Fruit fly (Drosophila melanogaster) whole organism, pupa: ENCODE measurements around the gene Ufd4.

Experiments used
- CG10348 ChIP-seq: fragments of 200-800 bp; sonication (Bioruptor generic); IDR thresholded peaks from 2 replicates; pipeline ENCODE4 v1.3.6; 2022; ENCODE audit warnings: missing biosample characterization, missing genetic modification characterization
- CG12605 ChIP-seq: fragments of 200-800 bp; sonication (Bioruptor generic); IDR thresholded peaks from 2 replicates; pipeline ENCODE4 v1.3.6; 2022; ENCODE audit warnings: missing biosample characterization, missing genetic modification characterization
- CG13204 ChIP-seq: fragments of 200-800 bp; sonication (Bioruptor generic); optimal IDR thresholded peaks from 2 replicates; lab custom pipeline; 2018; ENCODE audit warnings: missing biosample characterization, mild to moderate bottlenecking, missing genetic modification characterization, moderate library complexity
- CG14655 ChIP-seq: fragments of 200-800 bp; sonication (Bioruptor generic); optimal IDR thresholded peaks from 3 replicates; lab custom pipeline; 2017; ENCODE audit warnings: mild to moderate bottlenecking, missing biosample characterization, missing genetic modification reagents, missing genetic modification characterization
- CG15710 ChIP-seq: fragments of 200-800 bp; sonication (Bioruptor generic); optimal IDR thresholded peaks from 2 replicates; lab custom pipeline; 2018; ENCODE audit warnings: missing biosample characterization, mild to moderate bottlenecking, missing genetic modification characterization, moderate library complexity
- CG17806 ChIP-seq: fragments of 200-800 bp; sonication (Bioruptor generic); optimal IDR thresholded peaks from 2 replicates; lab custom pipeline; 2018; ENCODE audit warnings: missing biosample characterization, mild to moderate bottlenecking, missing genetic modification characterization, moderate library complexity
- CG32121 ChIP-seq: fragments of 200-800 bp; sonication (Bioruptor generic); IDR thresholded peaks from 2 replicates; pipeline ENCODE4 v1.3.6; 2022; ENCODE audit warnings: missing biosample characterization, missing genetic modification characterization
- CG34367 ChIP-seq: fragments of 200-800 bp; sonication (Bioruptor generic); optimal IDR thresholded peaks from 2 replicates; lab custom pipeline; 2018; ENCODE audit warnings: missing biosample characterization, mild to moderate bottlenecking, missing genetic modification characterization
- CG4496 ChIP-seq: fragments of 200-800 bp; sonication (Bioruptor generic); IDR thresholded peaks from 3 replicates; pipeline ENCODE4 v1.3.6; 2022; ENCODE audit warnings: missing biosample characterization, missing genetic modification characterization
- CG8159 ChIP-seq: fragments of 200-800 bp; sonication (Bioruptor generic); optimal IDR thresholded peaks from 3 replicates; lab custom pipeline; 2018; ENCODE audit warnings: missing biosample characterization, mild to moderate bottlenecking, missing genetic modification characterization, moderate library complexity
- CG8301 ChIP-seq: fragments of 200-800 bp; sonication (Bioruptor generic); optimal IDR thresholded peaks from 2 replicates; lab custom pipeline; 2018; ENCODE audit warnings: missing biosample characterization, mild to moderate bottlenecking, missing genetic modification characterization
- CG9948 ChIP-seq: fragments of 200-800 bp; sonication (Bioruptor generic); optimal IDR thresholded peaks from 2 replicates; lab custom pipeline; 2018; ENCODE audit warnings: missing biosample characterization, mild to moderate bottlenecking, missing genetic modification characterization, moderate library complexity
- D1 ChIP-seq: fragments of 200-800 bp; sonication (Bioruptor generic); optimal IDR thresholded peaks from 2 replicates; lab custom pipeline; 2018; ENCODE audit warnings: missing biosample characterization, mild to moderate bottlenecking, missing genetic modification characterization, moderate library complexity
- EcR ChIP-seq: fragments of 200-800 bp; sonication (Bioruptor generic); optimal IDR thresholded peaks from 3 replicates; lab custom pipeline; 2019; ENCODE audit warnings: missing biosample characterization, missing genetic modification characterization, mild to moderate bottlenecking, moderate library complexity, missing genetic modification reagents
- Ets98B ChIP-seq: fragments of 200-800 bp; sonication (Bioruptor generic); IDR thresholded peaks from 2 replicates; pipeline ENCODE4 v1.3.6; 2022; ENCODE audit warnings: missing biosample characterization, missing genetic modification characterization
- Pif1A ChIP-seq: fragments of 200-800 bp; sonication (Bioruptor generic); optimal IDR thresholded peaks from 3 replicates; lab custom pipeline; 2016; ENCODE audit warnings: missing biosample characterization, missing genetic modification characterization
- Pif1B ChIP-seq: fragments of 200-800 bp; sonication (Bioruptor generic); optimal IDR thresholded peaks from 3 replicates; lab custom pipeline; 2016; ENCODE audit warnings: missing biosample characterization, missing genetic modification characterization
- Snoo ChIP-seq: fragments of 200-800 bp; sonication (Bioruptor generic); optimal IDR thresholded peaks from 3 replicates; lab custom pipeline; 2017; ENCODE audit warnings: missing biosample characterization, mild to moderate bottlenecking, missing genetic modification characterization, inconsistent platforms
- fd96Ca ChIP-seq: fragments of 200-800 bp; sonication (Bioruptor generic); IDR thresholded peaks from 3 replicates; pipeline ENCODE4 v1.3.6; 2022; ENCODE audit warnings: missing biosample characterization, missing genetic modification characterization
- gl ChIP-seq: fragments of 200-800 bp; sonication (Bioruptor generic); optimal IDR thresholded peaks from 2 replicates; lab custom pipeline; 2018; ENCODE audit warnings: missing biosample characterization, mild to moderate bottlenecking, missing genetic modification characterization
- rn ChIP-seq: fragments of 200-800 bp; sonication (Bioruptor generic); IDR thresholded peaks from 2 replicates; pipeline ENCODE4 v1.3.6; 2022; ENCODE audit warnings: missing biosample characterization, missing genetic modification characterization

Ufd4 gene

dm6 chr2L:10310614-10311382 is 18.6 kb upstream of the Ufd4 start, which contains the start of gene Cdk5alpha:
TSS of gene Cdk5alpha (minus strand) at chr2L:10310956.
- TF ChIP-seq CG8301, result no peak

dm6 chr2L:10306518-10307260 is 14.5 kb upstream of the Ufd4 start, which contains the start of the genes CG5390 and CG4968:
TSS of gene CG5390 (minus strand) at chr2L:10306594.
TSS of gene CG4968 (plus strand) at chr2L:10306922.
- TF ChIP-seq Ets98B (peak; percentile 81; the same call in 1 of the 2 replicates), CG34367 (tag; lab: Kevin White, UChicago) (peak; percentile 69), CG10348 (GFP tag; lab: Robert Waterston, UW) (no peak), Pif1A (GFP tag; lab: Kevin White, UChicago) (no peak), CG14655 (GFP tag; lab: Kevin White, UChicago) (no peak), CG9948 (tag; lab: Kevin White, UChicago) (peak; percentile 67), Snoo (tag; lab: Kevin White, UChicago) (peak; percentile 68), CG17806 (tag; lab: Kevin White, UChicago) (peak; percentile 79), CG12605 (no peak; the same call in none of the 2 replicates), CG13204 (GFP tag; lab: Kevin White, UChicago) (no peak), gl (peak; percentile 29), CG8301 (peak; percentile 70), CG4496 (GFP tag; lab: Robert Waterston, UW) (peak; percentile 78; the same call in 2 of the 3 replicates), rn (GFP tag; lab: Robert Waterston, UW) (peak; percentile 55; the same call in 1 of the 2 replicates), EcR (GFP tag; lab: Kevin White, UChicago) (peak; percentile 2), CG8159 (no peak), CG32121 (GFP tag; lab: Robert Waterston, UW) (peak; percentile 87), CG15710 (tag; lab: Kevin White, UChicago) (peak; percentile 81), D1 (tag; lab: Kevin White, UChicago) (no peak), fd96Ca (GFP tag; lab: Robert Waterston, UW) (no peak), Pif1B (GFP tag; lab: Kevin White, UChicago) (peak; percentile 71)
- TF ChIP-seq, all 21 proteins: peak for 13

- TF ChIP-seq CG12605 (no peak), gl (no peak), CG32121 (GFP tag; lab: Robert Waterston, UW) (no peak), Ets98B (no peak), CG8301 (no peak), rn (GFP tag; lab: Robert Waterston, UW) (no peak), CG9948 (tag; lab: Kevin White, UChicago) (no peak), CG34367 (tag; lab: Kevin White, UChicago) (no peak), Pif1B (GFP tag; lab: Kevin White, UChicago) (no peak), fd96Ca (GFP tag; lab: Robert Waterston, UW) (no peak), CG4496 (GFP tag; lab: Robert Waterston, UW) (no peak), Snoo (tag; lab: Kevin White, UChicago) (no peak), CG13204 (GFP tag; lab: Kevin White, UChicago) (no peak), CG14655 (GFP tag; lab: Kevin White, UChicago) (no peak), CG15710 (tag; lab: Kevin White, UChicago) (no peak), CG10348 (GFP tag; lab: Robert Waterston, UW) (no peak), CG17806 (tag; lab: Kevin White, UChicago) (no peak), EcR (GFP tag; lab: Kevin White, UChicago) (no peak)
These were observed 13.5 kb upstream of the Ufd4 start for dm6 chr2L:10305538-10306147.

- no peak for TF ChIP-seq D1 (tag; lab: Kevin White, UChicago)
- TF ChIP-seq fd96Ca (GFP tag; lab: Robert Waterston, UW), result no peak
- no peak for TF ChIP-seq CG32121 (GFP tag; lab: Robert Waterston, UW)
- TF ChIP-seq CG4496 (GFP tag; lab: Robert Waterston, UW), result no peak
- TF ChIP-seq CG34367 (tag; lab: Kevin White, UChicago), result no peak
- TF ChIP-seq CG9948 (tag; lab: Kevin White, UChicago), result no peak
- no peak for TF ChIP-seq CG8159
- TF ChIP-seq CG15710 (tag; lab: Kevin White, UChicago), result no peak
- no peak for TF ChIP-seq CG17806 (tag; lab: Kevin White, UChicago)
- no peak for TF ChIP-seq Pif1A (GFP tag; lab: Kevin White, UChicago)
- TF ChIP-seq Pif1B (GFP tag; lab: Kevin White, UChicago), result no peak
- TF ChIP-seq CG8301, result no peak
- no peak for TF ChIP-seq rn (GFP tag; lab: Robert Waterston, UW)
- TF ChIP-seq gl, result no peak
- no peak for TF ChIP-seq EcR (GFP tag; lab: Kevin White, UChicago)
These were observed 11.6 kb upstream of the Ufd4 start, which contains the start of gene nmd for dm6 chr2L:10303786-10304185. TSS of gene nmd (minus strand) at chr2L:10303947.

- TF ChIP-seq Pif1B (GFP tag; lab: Kevin White, UChicago) (no peak), CG8159 (no peak), Snoo (tag; lab: Kevin White, UChicago) (no peak), CG17806 (tag; lab: Kevin White, UChicago) (no peak), gl (no peak), CG34367 (tag; lab: Kevin White, UChicago) (no peak), CG12605 (no peak), Ets98B (no peak)
These were observed 9.8 kb upstream of the Ufd4 start, which contains the start of gene CG13138 for dm6 chr2L:10301918-10302317. TSS of gene CG13138 (minus strand) at chr2L:10302018.
